Worm (Caenorhabditis elegans): ENCODE measurements around the gene T28H10.1.

Gene T28H10.1

ce11 chrV:12551638-12552478, 48.3 kb downstream of the T28H10.1 start (continued):
- TF ChIP-seq ztf-4 (tag; optimal IDR thresholded peaks at IDR 0.05), result no peak
- no peak for TF ChIP-seq fkh-2 (tag; optimal IDR thresholded peaks at IDR 0.05)
- TF ChIP-seq ceh-9 (tag; optimal IDR thresholded peaks at IDR 0.05), result no peak
- no peak for TF ChIP-seq nhr-237 (tag; optimal IDR thresholded peaks at IDR 0.05)
- no peak for TF ChIP-seq mdl-1 (tag; optimal IDR thresholded peaks at IDR 0.05)
- TF ChIP-seq elt-1 (tag; optimal IDR thresholded peaks at IDR 0.05), result no peak
- peak in 1 of 3 experiments; percentile 62 for TF ChIP-seq elt-3 (tag; optimal IDR thresholded peaks at IDR 0.05)
- no peak for TF ChIP-seq pha-4 (tag; optimal IDR thresholded peaks at IDR 0.05)
- TF ChIP-seq unc-39 (tag; optimal IDR thresholded peaks at IDR 0.05), result no peak
- no peak for TF ChIP-seq ceh-16 (tag; optimal IDR thresholded peaks at IDR 0.05)
- peak; percentile 10 for TF ChIP-seq unc-62 (GFP tag; optimal IDR thresholded peaks at IDR 0.05)
- no peak for TF ChIP-seq hmg-11 (tag; optimal IDR thresholded peaks at IDR 0.05)
- no peak for TF ChIP-seq nhr-12 (tag; optimal IDR thresholded peaks at IDR 0.05)
- peak; percentile 8 for TF ChIP-seq nfya-1 (tag; optimal IDR thresholded peaks at IDR 0.05; ENCODE audit: insufficient read depth)
- TF ChIP-seq egl-5 (tag; optimal IDR thresholded peaks at IDR 0.05), result no peak
- no peak for TF ChIP-seq R02D3.7 (tag; optimal IDR thresholded peaks at IDR 0.05)
- TF ChIP-seq aly-2 (tag; optimal IDR thresholded peaks at IDR 0.05), result no peak

ce11 chrV:12552671-12553212, 49.1 kb downstream of the T28H10.1 start, which contains the start of gene F45D3.4:
Gene F45D3.4 (minus strand): TSS chrV:12553191.
- TF ChIP-seq ceh-16 (tag; optimal IDR thresholded peaks at IDR 0.05), result no peak
- TF ChIP-seq lin-39 (tag; optimal IDR thresholded peaks at IDR 0.05), result peak; percentile 41
- TF ChIP-seq ama-1 (optimal IDR thresholded peaks at IDR 0.05), result peak; percentile 90
- no peak for TF ChIP-seq elt-3 (tag; optimal IDR thresholded peaks at IDR 0.05)
- TF ChIP-seq eor-1 (tag; optimal IDR thresholded peaks at IDR 0.05), result no peak
- peak; percentile 2 for TF ChIP-seq nhr-25 (tag; optimal IDR thresholded peaks at IDR 0.05)
- TF ChIP-seq lsy-12 (tag; optimal IDR thresholded peaks at IDR 0.05), result no peak

DNA sequence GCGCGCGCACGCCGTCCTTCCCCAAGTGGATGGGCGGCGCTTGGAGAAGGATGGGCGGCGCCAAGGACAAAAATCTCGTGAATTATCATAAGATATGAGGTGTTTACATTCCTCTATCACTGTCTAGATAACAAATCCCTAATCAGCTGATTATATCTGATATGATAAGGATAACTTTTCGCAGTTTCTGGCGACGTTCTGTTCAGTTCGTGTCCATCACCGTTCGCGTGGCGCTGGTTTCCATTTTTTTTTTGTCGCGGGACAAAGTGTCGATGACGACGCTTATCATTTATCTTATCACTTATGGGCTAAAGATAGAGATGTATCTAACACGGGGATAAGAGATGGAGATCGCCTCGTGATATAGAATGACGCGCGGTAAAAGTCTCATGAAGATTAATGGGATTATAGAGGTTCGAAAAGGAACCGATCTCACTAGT, 49.7 kb downstream of the T28H10.1 start:
- TF ChIP-seq hmg-11 (tag; optimal IDR thresholded peaks at IDR 0.05) (no peak), skn-1 (tag; optimal IDR thresholded peaks at IDR 0.05) (no peak), pha-4 (tag; optimal IDR thresholded peaks at IDR 0.05) (no peak), nhr-67 (tag; optimal IDR thresholded peaks at IDR 0.05) (no peak), mml-1 (tag; optimal IDR thresholded peaks at IDR 0.05) (peak; percentile 13), elt-3 (tag; optimal IDR thresholded peaks at IDR 0.05) (peak; percentile 97 to 99 (median 99)), elt-1 (tag; optimal IDR thresholded peaks at IDR 0.05) (no peak), ceh-16 (tag; optimal IDR thresholded peaks at IDR 0.05) (no peak), mdl-1 (tag; optimal IDR thresholded peaks at IDR 0.05) (no peak), nhr-25 (tag; optimal IDR thresholded peaks at IDR 0.05) (peak; percentile 13), eor-1 (tag; optimal IDR thresholded peaks at IDR 0.05) (no peak), nhr-23 (tag; optimal IDR thresholded peaks at IDR 0.05) (peak; percentile 89), nhr-43 (tag; optimal IDR thresholded peaks at IDR 0.05; ENCODE audit: poor library complexity, severe bottlenecking) (peak; percentile 81), zag-1 (tag; optimal IDR thresholded peaks at IDR 0.05) (no peak), tbx-2 (tag; optimal IDR thresholded peaks at IDR 0.05) (peak; percentile 26), fkh-10 (GFP tag; optimal IDR thresholded peaks at IDR 0.05) (no peak), fkh-2 (tag; optimal IDR thresholded peaks at IDR 0.05) (no peak), fos-1 (tag; optimal IDR thresholded peaks at IDR 0.05) (no peak), unc-62 (GFP tag; optimal IDR thresholded peaks at IDR 0.05) (no peak), ceh-28 (tag; optimal IDR thresholded peaks at IDR 0.05) (peak; percentile 11), ZK546.5 (tag; optimal IDR thresholded peaks at IDR 0.05) (no peak), unc-39 (tag; optimal IDR thresholded peaks at IDR 0.05) (no peak), jun-1 (tag; optimal IDR thresholded peaks at IDR 0.05) (no peak), nfya-1 (tag; optimal IDR thresholded peaks at IDR 0.05; ENCODE audit: insufficient read depth) (no peak), R02D3.7 (tag; optimal IDR thresholded peaks at IDR 0.05) (no peak)

Data from whole organism, L3 larva.